Worm (Caenorhabditis elegans) whole organism, L3 larva: ENCODE measurements around the gene Y62E10A.6.

Experiments used
- ama-1 ChIP-seq: fragments of 150-350 bp; optimal IDR thresholded peaks from 2 replicates; lab custom pipeline; 2018
- ceh-16 ChIP-seq: sonication (generic microtip); optimal IDR thresholded peaks from 2 replicates; lab custom pipeline; 2017; ENCODE audit warnings: missing biosample characterization, missing genetic modification characterization
- ceh-28 ChIP-seq: fragments of 150-350 bp; optimal IDR thresholded peaks from 2 replicates; lab custom pipeline; 2014; ENCODE audit warnings: missing biosample characterization, missing genetic modification reagents, missing genetic modification characterization
- elt-2 ChIP-seq: sonication (generic microtip); optimal IDR thresholded peaks from 2 replicates; lab custom pipeline; 2016; ENCODE audit warnings: missing genetic modification reagents, mild to moderate bottlenecking, missing genetic modification characterization, missing compliant biosample characterization
- eor-1 ChIP-seq, 2 experiments: fragments of 150-350 bp; optimal IDR thresholded peaks; 2 replicates each; lab custom pipeline; 2014 to 2018; ENCODE audit warnings: missing biosample characterization in 2 of 2, missing genetic modification characterization in 2 of 2
- fkh-10 ChIP-seq: sonication (generic microtip); optimal IDR thresholded peaks from 2 replicates; lab custom pipeline; 2017; ENCODE audit warnings: missing biosample characterization, missing genetic modification reagents, missing genetic modification characterization
- mdl-1 ChIP-seq: fragments of 150-350 bp; optimal IDR thresholded peaks from 2 replicates; lab custom pipeline; 2014; ENCODE audit warnings: missing biosample characterization, missing genetic modification characterization
- snpc-4 ChIP-seq: fragments of 150-350 bp; optimal IDR thresholded peaks from 2 replicates; lab custom pipeline; 2014; ENCODE audit warnings: missing biosample characterization, missing genetic modification characterization
- tbx-2 ChIP-seq: sonication (generic microtip); optimal IDR thresholded peaks from 2 replicates; lab custom pipeline; 2016; ENCODE audit warnings: mild to moderate bottlenecking, missing genetic modification characterization, missing compliant biosample characterization
- unc-62 ChIP-seq: fragments of 150-350 bp; sonication (generic microtip); optimal IDR thresholded peaks from 4 replicates; lab custom pipeline; 2014; ENCODE audit warnings: missing biosample characterization, missing genetic modification reagents, missing genetic modification characterization
- ztf-4 ChIP-seq: fragments of 150-350 bp; optimal IDR thresholded peaks from 2 replicates; lab custom pipeline; 2014; ENCODE audit warnings: missing biosample characterization, missing genetic modification characterization

- TF ChIP-seq tbx-2 (tag; lab: Kevin White, UChicago): no peak
- no peak for TF ChIP-seq ceh-28 (tag; lab: Kevin White, UChicago)
- TF ChIP-seq snpc-4 (tag; lab: Kevin White, UChicago): no peak
- TF ChIP-seq elt-2 (tag; lab: Kevin White, UChicago): no peak
- TF ChIP-seq ceh-16: no peak
- TF ChIP-seq ztf-4 (tag; lab: Kevin White, UChicago): no peak
- TF ChIP-seq mdl-1 (tag; lab: Kevin White, UChicago): no peak
- TF ChIP-seq fkh-10: no peak
- TF ChIP-seq ama-1 (lab: Kevin White, UChicago): no peak
- no peak for TF ChIP-seq unc-62 (GFP tag; lab: Kevin White, UChicago)
- TF ChIP-seq eor-1 (tag; optimal IDR thresholded peaks at IDR 0.05; lab: Kevin White, UChicago): no peak
Measured at ce11 chrIV:13390770-13391169, 19.0 kb downstream of the Y62E10A.6 start.
